Worm (Caenorhabditis elegans): ENCODE data around the gene ZK1307.9.

ce11 chrII:9621121-9621520 is 28.2 kb upstream of the ZK1307.9 start:
- no peak for TF ChIP-seq ztf-11 (tag; optimal IDR thresholded peaks at IDR 0.05)
- peak; percentile 52 for TF ChIP-seq lin-39 (tag; optimal IDR thresholded peaks at IDR 0.05)
- no peak for TF ChIP-seq snpc-4 (tag; optimal IDR thresholded peaks at IDR 0.05)
- TF ChIP-seq pha-4 (tag; optimal IDR thresholded peaks at IDR 0.05): peak; percentile 60
- no peak for TF ChIP-seq nhr-25 (tag; optimal IDR thresholded peaks at IDR 0.05)
